Fruit fly (Drosophila melanogaster) whole organism, embryonic: ENCODE results near the gene GstO3.

Experiments used
- Ada2b ChIP-seq: fragments of 200-800 bp; sonication (Bioruptor generic); IDR thresholded peaks from 2 replicates; pipeline ENCODE4 v1.3.6; 2022; ENCODE audit warnings: missing biosample characterization, missing genetic modification characterization
- CG1024 ChIP-seq: fragments of 200-800 bp; sonication (Bioruptor generic); IDR thresholded peaks from 2 replicates; pipeline ENCODE4 v1.3.6; 2022; ENCODE audit warnings: missing biosample characterization, missing genetic modification characterization
- CG11085 ChIP-seq: fragments of 200-800 bp; sonication (Bioruptor generic); IDR thresholded peaks from 2 replicates; pipeline ENCODE4 v1.3.6; 2022; ENCODE audit warnings: missing biosample characterization, missing genetic modification characterization
- CG15269 ChIP-seq: fragments of 200-800 bp; sonication (Bioruptor generic); optimal IDR thresholded peaks from 2 replicates; lab custom pipeline; 2018; ENCODE audit warnings: missing biosample characterization, mild to moderate bottlenecking, missing genetic modification characterization, moderate library complexity
- CG16779 ChIP-seq: fragments of 200-800 bp; sonication (Bioruptor generic); IDR thresholded peaks from 2 replicates; pipeline ENCODE4 v1.3.6; 2022; ENCODE audit warnings: missing biosample characterization, missing genetic modification characterization
- CG30403 ChIP-seq: fragments of 200-800 bp; sonication (Bioruptor generic); optimal IDR thresholded peaks from 3 replicates; lab custom pipeline; 2016; ENCODE audit warnings: missing biosample characterization, missing genetic modification characterization
- CG3163 ChIP-seq: fragments of 200-800 bp; sonication (Bioruptor generic); optimal IDR thresholded peaks from 3 replicates; lab custom pipeline; 2016; ENCODE audit warnings: missing biosample characterization, missing genetic modification characterization
- CG32767 ChIP-seq: fragments of 200-800 bp; sonication (Bioruptor generic); IDR thresholded peaks from 2 replicates; pipeline ENCODE4 v1.3.6; 2022; ENCODE audit warnings: missing biosample characterization, missing genetic modification characterization
- CG33213 ChIP-seq: fragments of 200-800 bp; sonication (Bioruptor generic); optimal IDR thresholded peaks from 3 replicates; lab custom pipeline; 2016; ENCODE audit warnings: missing biosample characterization, missing genetic modification characterization
- CG42726 ChIP-seq: fragments of 200-800 bp; sonication (Bioruptor generic); IDR thresholded peaks from 2 replicates; pipeline ENCODE4 v1.3.6; 2022; ENCODE audit warnings: missing biosample characterization, missing genetic modification characterization; ENCODE audit not compliant: partially characterized antibody
- CG43689 ChIP-seq: fragments of 200-800 bp; sonication (Bioruptor generic); IDR thresholded peaks from 2 replicates; pipeline ENCODE4 v1.3.6; 2022; ENCODE audit warnings: missing biosample characterization, missing genetic modification characterization
- CG4424 ChIP-seq: fragments of 200-800 bp; sonication (Bioruptor generic); optimal IDR thresholded peaks from 3 replicates; lab custom pipeline; 2016; ENCODE audit warnings: missing biosample characterization, missing genetic modification characterization
- CG7987 ChIP-seq: fragments of 200-800 bp; sonication (Bioruptor generic); optimal IDR thresholded peaks from 2 replicates; lab custom pipeline; 2018; ENCODE audit warnings: missing biosample characterization, mild to moderate bottlenecking, missing genetic modification characterization, moderate library complexity
- CG9215 ChIP-seq: fragments of 200-800 bp; sonication (Bioruptor generic); IDR thresholded peaks from 2 replicates; pipeline ENCODE4 v1.3.6; 2022; ENCODE audit warnings: missing biosample characterization, missing genetic modification characterization
- CG9797 ChIP-seq: fragments of 200-800 bp; sonication (Bioruptor generic); optimal IDR thresholded peaks from 3 replicates; lab custom pipeline; 2018; ENCODE audit warnings: missing biosample characterization, mild to moderate bottlenecking, missing genetic modification characterization
- CHES-1-like ChIP-seq: fragments of 200-800 bp; sonication (Bioruptor generic); optimal IDR thresholded peaks from 2 replicates; lab custom pipeline; 2016; ENCODE audit warnings: missing biosample characterization, missing genetic modification characterization
- Chrac-16 ChIP-seq: fragments of 200-800 bp; sonication (Bioruptor generic); optimal IDR thresholded peaks from 3 replicates; lab custom pipeline; 2016; ENCODE audit warnings: missing biosample characterization, missing genetic modification characterization
- Dref ChIP-seq: fragments of 200-800 bp; sonication (Bioruptor generic); IDR thresholded peaks from 2 replicates; pipeline ENCODE4 v1.3.6; 2022; ENCODE audit warnings: missing biosample characterization, missing genetic modification characterization
- Eip74EF ChIP-seq, 2 experiments: fragments of 200-800 bp in 1 of 2; fragments of >200 bp in 1 of 2; sonication (Bioruptor generic) in 1 of 2; optimal IDR thresholded peaks; 2 replicates each; lab custom pipeline; 2017 to 2019; ENCODE audit warnings: missing biosample characterization in 2 of 2, missing genetic modification characterization in 2 of 2, mild to moderate bottlenecking in 1 of 2, moderate library complexity in 1 of 2
- Fer3 ChIP-seq: fragments of 200-800 bp; sonication (Bioruptor generic); optimal IDR thresholded peaks from 2 replicates; lab custom pipeline; 2018; ENCODE audit warnings: missing biosample characterization, mild to moderate bottlenecking, missing genetic modification characterization, moderate library complexity
- GATAe ChIP-seq: fragments of 200-800 bp; sonication (Bioruptor generic); conservative IDR thresholded peaks from 2 replicates; pipeline ENCODE4 v1.3.6; 2022; ENCODE audit warnings: missing biosample characterization, missing genetic modification characterization
- Gug ChIP-seq: fragments of 200-800 bp; sonication (Bioruptor generic); IDR thresholded peaks from 4 replicates; pipeline ENCODE4 v1.3.6; 2022; ENCODE audit warnings: missing biosample characterization, missing genetic modification characterization
- Kr ChIP-seq: fragments of 200-800 bp; sonication (Bioruptor generic); optimal IDR thresholded peaks from 2 replicates; lab custom pipeline; 2017; ENCODE audit warnings: missing biosample characterization, mild to moderate bottlenecking, missing genetic modification characterization
- Lim3 ChIP-seq: fragments of 200-800 bp; sonication (Bioruptor generic); IDR thresholded peaks from 2 replicates; pipeline ENCODE4 v1.3.6; 2022; ENCODE audit warnings: missing biosample characterization, missing genetic modification characterization
- Mad ChIP-seq: fragments of 200-800 bp; sonication (Bioruptor generic); optimal IDR thresholded peaks from 2 replicates; lab custom pipeline; 2016; ENCODE audit warnings: missing biosample characterization, missing genetic modification characterization
- Meics ChIP-seq: fragments of 200-800 bp; sonication (Bioruptor generic); optimal IDR thresholded peaks from 2 replicates; lab custom pipeline; 2017; ENCODE audit warnings: missing biosample characterization, mild to moderate bottlenecking, missing genetic modification characterization
- Oli ChIP-seq: fragments of 200-800 bp; sonication (Bioruptor generic); optimal IDR thresholded peaks from 2 replicates; lab custom pipeline; 2018; ENCODE audit warnings: missing biosample characterization, mild to moderate bottlenecking, missing genetic modification characterization, moderate library complexity
- Optix ChIP-seq: fragments of 200-800 bp; sonication (Bioruptor generic); IDR thresholded peaks from 3 replicates; pipeline ENCODE4 v1.3.6; 2022; ENCODE audit warnings: missing biosample characterization, missing genetic modification characterization
- Pdp1 ChIP-seq, 2 experiments: fragments of 200-800 bp; sonication (Bioruptor generic); optimal IDR thresholded peaks; 3 replicates each; lab custom pipeline; 2016; ENCODE audit warnings: missing biosample characterization in 2 of 2, missing genetic modification characterization in 2 of 2, mild to moderate bottlenecking in 1 of 2, moderate library complexity in 1 of 2
- Side ChIP-seq: fragments of 200-800 bp; sonication (Bioruptor generic); optimal IDR thresholded peaks from 2 replicates; lab custom pipeline; 2016; ENCODE audit warnings: missing biosample characterization, missing genetic modification characterization
- Six4 ChIP-seq: fragments of 200-800 bp; sonication (Bioruptor generic); optimal IDR thresholded peaks from 2 replicates; lab custom pipeline; 2016; ENCODE audit warnings: missing biosample characterization, missing genetic modification characterization
- Taf1 ChIP-seq: fragments of 200-800 bp; sonication (Bioruptor generic); IDR thresholded peaks from 2 replicates; pipeline ENCODE4 v1.3.6; 2022; ENCODE audit warnings: missing biosample characterization, missing genetic modification characterization
- chn ChIP-seq: fragments of 200-800 bp; sonication (Bioruptor generic); optimal IDR thresholded peaks from 2 replicates; lab custom pipeline; 2016; ENCODE audit warnings: missing biosample characterization, missing genetic modification characterization
- crc ChIP-seq: fragments of 200-800 bp; sonication (Bioruptor generic); optimal IDR thresholded peaks from 2 replicates; lab custom pipeline; 2016; ENCODE audit warnings: missing biosample characterization, missing genetic modification characterization
- disco-r ChIP-seq: fragments of 200-800 bp; sonication (Bioruptor generic); optimal IDR thresholded peaks from 2 replicates; lab custom pipeline; 2016; ENCODE audit warnings: missing biosample characterization, missing genetic modification characterization
- dm ChIP-seq: fragments of 200-800 bp; sonication (Bioruptor generic); optimal IDR thresholded peaks from 3 replicates; lab custom pipeline; 2016; ENCODE audit warnings: missing biosample characterization, missing genetic modification characterization
- en ChIP-seq: fragments of 200-800 bp; sonication (Bioruptor generic); optimal IDR thresholded peaks from 2 replicates; lab custom pipeline; 2016; ENCODE audit warnings: missing biosample characterization, missing genetic modification characterization
- esg ChIP-seq: fragments of 200-800 bp; sonication (Bioruptor generic); conservative IDR thresholded peaks from 2 replicates; pipeline ENCODE4 v1.3.6; 2022; ENCODE audit warnings: missing biosample characterization, missing genetic modification characterization
- eve ChIP-seq, 2 experiments: fragments of >200 bp; optimal IDR thresholded peaks; 2 replicates each; lab custom pipeline; 2017; ENCODE audit warnings: missing biosample characterization in 2 of 2, missing genetic modification characterization in 2 of 2
- fru ChIP-seq: fragments of >200 bp; optimal IDR thresholded peaks from 2 replicates; lab custom pipeline; 2017
- gem ChIP-seq: fragments of 200-800 bp; sonication (Bioruptor generic); optimal IDR thresholded peaks from 2 replicates; lab custom pipeline; 2019; ENCODE audit warnings: missing biosample characterization, mild to moderate bottlenecking, missing genetic modification characterization, moderate library complexity
- ham ChIP-seq: fragments of 200-800 bp; sonication (Bioruptor generic); IDR thresholded peaks from 2 replicates; pipeline ENCODE4 v1.3.6; 2022; ENCODE audit warnings: missing biosample characterization, missing genetic modification characterization
- hth ChIP-seq: fragments of >200 bp; optimal IDR thresholded peaks from 2 replicates; lab custom pipeline; 2017; ENCODE audit warnings: inconsistent platforms
- jing ChIP-seq: fragments of 200-800 bp; sonication (Bioruptor generic); optimal IDR thresholded peaks from 2 replicates; lab custom pipeline; 2018; ENCODE audit warnings: missing biosample characterization, mild to moderate bottlenecking, missing genetic modification characterization
- jumu ChIP-seq: fragments of 200-800 bp; sonication (Bioruptor generic); optimal IDR thresholded peaks from 3 replicates; lab custom pipeline; 2016; ENCODE audit warnings: missing biosample characterization, missing genetic modification characterization
- pan ChIP-seq, 4 experiments: fragments of >200 bp in 3 of 4; fragments of 200-800 bp in 1 of 4; sonication (Bioruptor generic) in 1 of 4; optimal IDR thresholded peaks in 3 of 4; IDR thresholded peaks in 1 of 4; 2 replicates each; pipeline versions ENCODE4 v1.3.6 to Lab custom; 2017 to 2022; ENCODE audit warnings: missing biosample characterization in 2 of 4, missing genetic modification characterization in 2 of 4, mixed read lengths in 1 of 4
- pfk ChIP-seq: fragments of 200-800 bp; sonication (Bioruptor generic); optimal IDR thresholded peaks from 2 replicates; lab custom pipeline; 2018; ENCODE audit warnings: missing biosample characterization, mild to moderate bottlenecking, missing genetic modification characterization, moderate library complexity
- run ChIP-seq: fragments of 200-800 bp; sonication (Bioruptor generic); optimal IDR thresholded peaks from 3 replicates; lab custom pipeline; 2018; ENCODE audit warnings: missing biosample characterization, mild to moderate bottlenecking, missing genetic modification characterization
- sob ChIP-seq: fragments of 200-800 bp; sonication (Bioruptor generic); IDR thresholded peaks from 2 replicates; pipeline ENCODE4 v1.3.6; 2022; ENCODE audit warnings: missing biosample characterization, missing genetic modification characterization
- tna ChIP-seq: fragments of 200-800 bp; sonication (Bioruptor generic); IDR thresholded peaks from 2 replicates; pipeline ENCODE4 v1.3.6; 2022; ENCODE audit warnings: missing biosample characterization, missing genetic modification characterization; ENCODE audit not compliant: partially characterized antibody
- wek ChIP-seq: fragments of 200-800 bp; sonication (Bioruptor generic); optimal IDR thresholded peaks from 3 replicates; lab custom pipeline; 2018; ENCODE audit warnings: missing biosample characterization, mild to moderate bottlenecking, missing genetic modification characterization, moderate library complexity

Gene GstO3

dm6 chr3L:8547104-8547523, 28.4 kb downstream of the GstO3 start:
- peak; percentile 53 for TF ChIP-seq CG7987 (GFP tag; lab: Kevin White, UChicago)
- TF ChIP-seq Fer3 (tag; lab: Kevin White, UChicago): peak; percentile 90
- peak; percentile 83 for TF ChIP-seq CG9215 (GFP tag; lab: Robert Waterston, UW)
- peak; percentile 76 for TF ChIP-seq Taf1
- no peak for TF ChIP-seq CG42726 (GFP tag; lab: Robert Waterston, UW)
- TF ChIP-seq CG15269: peak; percentile 94
- peak; percentile 92 for TF ChIP-seq Meics (GFP tag; lab: Kevin White, UChicago)
- peak; percentile 80 to 94 for TF ChIP-seq Pdp1 (GFP tag; optimal IDR thresholded peaks at IDR 0.05; lab: Kevin White, UChicago)
- TF ChIP-seq esg: peak; percentile 82
- TF ChIP-seq Mad: peak; percentile 67
- peak; percentile 40 for TF ChIP-seq crc
- TF ChIP-seq jing (GFP tag; lab: Kevin White, UChicago): peak; percentile 69
- TF ChIP-seq CG43689 (GFP tag; lab: Robert Waterston, UW): no peak
- peak; percentile 79 for TF ChIP-seq run
- peak; percentile 76 for TF ChIP-seq sob (GFP tag; lab: Robert Waterston, UW)
- peak; percentile 53 for TF ChIP-seq Six4 (GFP tag; lab: Kevin White, UChicago)
- peak; percentile 60 for TF ChIP-seq Side (GFP tag; lab: Kevin White, UChicago)
- peak; percentile 80 for TF ChIP-seq CG4424 (GFP tag; lab: Kevin White, UChicago)
- no peak for TF ChIP-seq CG1024 (GFP tag; lab: Robert Waterston, UW)
- no peak for TF ChIP-seq CG9797 (GFP tag; lab: Kevin White, UChicago)
- peak; percentile 92 for TF ChIP-seq CG30403 (GFP tag; lab: Kevin White, UChicago)
- peak; percentile 64 for TF ChIP-seq CG11085 (GFP tag; lab: Robert Waterston, UW)
- TF ChIP-seq Chrac-16 (GFP tag; lab: Kevin White, UChicago): peak; percentile 76
- no peak for TF ChIP-seq Dref (GFP tag; lab: Robert Waterston, UW)
- peak; percentile 55 for TF ChIP-seq en
- TF ChIP-seq fru: no peak
- TF ChIP-seq wek: peak; percentile 57
- TF ChIP-seq hth (lab: Kevin White, UChicago): no peak
- TF ChIP-seq Oli: peak; percentile 91
- TF ChIP-seq gem (tag; lab: Kevin White, UChicago): peak; percentile 94
- peak; percentile 62 for TF ChIP-seq disco-r (GFP tag; lab: Kevin White, UChicago)
- TF ChIP-seq CG16779 (GFP tag; lab: Robert Waterston, UW): 0 out of 2 replicates have a peak, but pooled peaks have one; percentile 60
- peak; percentile 64 for TF ChIP-seq GATAe
- peak; percentile 79 for TF ChIP-seq CG32767 (GFP tag; lab: Robert Waterston, UW)
- peak; percentile 50; the same call in 1 of the 2 replicates for TF ChIP-seq Lim3 (GFP tag; lab: Robert Waterston, UW)
- no peak for TF ChIP-seq pan (optimal IDR thresholded peaks at IDR 0.05; lab: Kevin White, UChicago)
- peak in 1 of 2 experiments; percentile 87 for TF ChIP-seq pan (GFP tag; optimal IDR thresholded peaks at IDR 0.05 in 1 of 2, IDR thresholded peaks at IDR 0.05 in 1 of 2)
- peak; percentile 46; the same call in 1 of the 3 replicates for TF ChIP-seq Optix
- peak; percentile 60 for TF ChIP-seq Ada2b
- peak; percentile 44 for TF ChIP-seq CG33213 (GFP tag; lab: Kevin White, UChicago)
- peak; percentile 81 for TF ChIP-seq Gug (GFP tag; lab: Robert Waterston, UW)
- peak; percentile 69 for TF ChIP-seq chn (GFP tag; lab: Kevin White, UChicago)
- TF ChIP-seq tna: no peak
- peak in 1 of 2 experiments; percentile 89 for TF ChIP-seq eve (GFP tag; optimal IDR thresholded peaks at IDR 0.05; lab: Kevin White, UChicago)
- peak; percentile 56 for TF ChIP-seq jumu (GFP tag; lab: Kevin White, UChicago)
- TF ChIP-seq pfk (GFP tag; lab: Kevin White, UChicago): no peak
- TF ChIP-seq CHES-1-like (GFP tag; lab: Kevin White, UChicago): peak; percentile 38
- TF ChIP-seq ham (GFP tag; lab: Robert Waterston, UW): no peak
- no peak for TF ChIP-seq Kr (GFP tag; lab: Kevin White, UChicago)
- peak; percentile 18 for TF ChIP-seq dm (GFP tag; lab: Kevin White, UChicago)
- TF ChIP-seq CG3163: no peak
- peak in 1 of 2 experiments; percentile 80 for TF ChIP-seq Eip74EF (GFP tag; optimal IDR thresholded peaks at IDR 0.05; lab: Kevin White, UChicago)
